Fruit fly (Drosophila melanogaster) whole organism, prepupa: Measurements from ENCODE around the gene tkv.
A peak's percentile ranks its signal among the peaks of the same experiment; 100 is the strongest.

ENCODE experiments used
- CG11902 ChIP-seq: fragments of 200-800 bp; sonication (Bioruptor generic); optimal IDR thresholded peaks from 3 replicates; lab custom pipeline; 2016; ENCODE audit warnings: missing biosample characterization, missing genetic modification characterization
- CG16779 ChIP-seq: fragments of 200-800 bp; sonication (Bioruptor generic); optimal IDR thresholded peaks from 3 replicates; lab custom pipeline; 2017; ENCODE audit warnings: missing biosample characterization, mild to moderate bottlenecking, missing genetic modification characterization
- CG3032 ChIP-seq: fragments of 200-800 bp; optimal IDR thresholded peaks from 2 replicates; lab custom pipeline; 2019; ENCODE audit warnings: missing biosample characterization, mild to moderate bottlenecking, missing genetic modification characterization, moderate library complexity
- CG4318 ChIP-seq: fragments of 200-800 bp; sonication (Bioruptor generic); optimal IDR thresholded peaks from 3 replicates; lab custom pipeline; 2017; ENCODE audit warnings: missing biosample characterization, mild to moderate bottlenecking, missing genetic modification characterization
- CG8632 ChIP-seq: fragments of 200-800 bp; sonication (Bioruptor generic); optimal IDR thresholded peaks from 3 replicates; lab custom pipeline; 2016; ENCODE audit warnings: missing biosample characterization, missing genetic modification characterization
- Gug ChIP-seq: fragments of 200-800 bp; sonication (Bioruptor generic); IDR thresholded peaks from 2 replicates; pipeline ENCODE4 v1.3.6; 2022; ENCODE audit warnings: missing biosample characterization, missing genetic modification characterization
- Hr4 ChIP-seq: fragments of 200-800 bp; sonication (Bioruptor generic); optimal IDR thresholded peaks from 3 replicates; lab custom pipeline; 2016; ENCODE audit warnings: missing biosample characterization, missing genetic modification characterization
- Sox102F ChIP-seq: fragments of 200-800 bp; sonication (Bioruptor generic); optimal IDR thresholded peaks from 2 replicates; lab custom pipeline; 2016; ENCODE audit warnings: missing biosample characterization, mild to moderate bottlenecking, missing genetic modification characterization
- dac ChIP-seq: fragments of 200-800 bp; sonication (Bioruptor generic); optimal IDR thresholded peaks from 2 replicates; lab custom pipeline; 2017; ENCODE audit warnings: missing biosample characterization, mild to moderate bottlenecking, missing genetic modification characterization
- eg ChIP-seq: fragments of 200-800 bp; sonication (Bioruptor generic); IDR thresholded peaks from 3 replicates; pipeline ENCODE4 v1.3.6; 2022; ENCODE audit warnings: missing biosample characterization, missing genetic modification characterization
- net ChIP-seq: fragments of 200-800 bp; sonication (Bioruptor generic); optimal IDR thresholded peaks from 3 replicates; lab custom pipeline; 2016; ENCODE audit warnings: missing biosample characterization, missing genetic modification characterization
- svp ChIP-seq: fragments of 200-800 bp; sonication (Bioruptor generic); peaks from one replicate; lab custom pipeline; 2016; ENCODE audit warnings: missing biosample characterization, missing genetic modification characterization

- TF ChIP-seq Sox102F, result peak; percentile 77
- TF ChIP-seq Gug, result no peak
- no peak for TF ChIP-seq dac (GFP tag; lab: Kevin White, UChicago)
- TF ChIP-seq CG3032 (tag; lab: Kevin White, UChicago), result no peak
- peak; percentile 50 for TF ChIP-seq CG16779 (tag; lab: Kevin White, UChicago)
- TF ChIP-seq CG4318 (GFP tag; lab: Kevin White, UChicago), result no peak
- TF ChIP-seq CG8632 (GFP tag; lab: Kevin White, UChicago), result peak; percentile 14
- no peak for TF ChIP-seq CG11902 (GFP tag; lab: Kevin White, UChicago)
- TF ChIP-seq eg (GFP tag; lab: Robert Waterston, UW), result peak; percentile 72; the same call in 2 of the 3 replicates
- TF ChIP-seq svp, result peak; percentile 52
- no peak for TF ChIP-seq Hr4 (GFP tag; lab: Kevin White, UChicago)
- TF ChIP-seq net (GFP tag; lab: Kevin White, UChicago), result peak; percentile 6
Measured at dm6 chr2L:5237175-5237753, 33.9 kb downstream of the tkv start.
